Worm (Caenorhabditis elegans) whole organism, midembryonic: ENCODE data around the gene rga-9.

ENCODE experiments used
- T22C8.4 ChIP-seq: fragments of 200-800 bp; sonication (Bioruptor generic); IDR thresholded peaks from 2 replicates; pipeline ENCODE4 v1.3.6; 2022; ENCODE audit warnings: missing genetic modification characterization, missing compliant biosample characterization
- cog-1 ChIP-seq: sonication (generic microtip); optimal IDR thresholded peaks from 2 replicates; lab custom pipeline; 2016; ENCODE audit warnings: missing genetic modification characterization, missing compliant biosample characterization
- flt-1 ChIP-seq: fragments of 200-800 bp; sonication (Bioruptor generic); IDR thresholded peaks from 2 replicates; pipeline ENCODE4 v1.3.6; 2022; ENCODE audit warnings: missing genetic modification characterization, missing compliant biosample characterization
- klf-2 ChIP-seq: fragments of 200-800 bp; sonication (Bioruptor generic); conservative IDR thresholded peaks from 2 replicates; pipeline ENCODE4 v1.3.6; 2022; ENCODE audit warnings: missing genetic modification reagents, missing genetic modification characterization, missing compliant biosample characterization
- med-1 ChIP-seq: sonication (generic microtip); optimal IDR thresholded peaks from 2 replicates; lab custom pipeline; 2017; ENCODE audit warnings: missing genetic modification characterization, mild to moderate bottlenecking, missing compliant biosample characterization, antibody characterized with exemption, missing genetic modification reagents; ENCODE audit not compliant: insufficient read depth
- ref-1 ChIP-seq: fragments of 200-800 bp; sonication (Bioruptor generic); conservative IDR thresholded peaks from 2 replicates; pipeline ENCODE4 v1.3.6; 2022; ENCODE audit warnings: missing genetic modification reagents, missing genetic modification characterization, missing compliant biosample characterization
- tab-1 ChIP-seq: fragments of 200-800 bp; sonication (Bioruptor generic); IDR thresholded peaks from 2 replicates; pipeline ENCODE4 v1.3.6; 2022; ENCODE audit warnings: missing genetic modification characterization, missing compliant biosample characterization
- ztf-23 ChIP-seq: fragments of 200-800 bp; sonication (Bioruptor generic); IDR thresholded peaks from 2 replicates; pipeline ENCODE4 v1.3.6; 2022; ENCODE audit warnings: missing genetic modification reagents, missing genetic modification characterization, missing compliant biosample characterization
- ztf-29 ChIP-seq: fragments of 200-800 bp; sonication (Bioruptor generic); IDR thresholded peaks from 2 replicates; pipeline ENCODE4 v1.3.6; 2022; ENCODE audit warnings: missing genetic modification reagents, missing genetic modification characterization, missing compliant biosample characterization

Gene rga-9

ce11 chrII:15261082-15261481, 6.9 kb upstream of the rga-9 start:
- TF ChIP-seq ztf-23 (GFP tag; lab: Robert Waterston, UW) (0 out of 2 replicates have a peak, but pooled peaks have one; percentile 66), T22C8.4 (GFP tag; lab: Robert Waterston, UW) (no peak), tab-1 (0 out of 2 replicates have a peak, but pooled peaks have one; percentile 42)

DNA sequence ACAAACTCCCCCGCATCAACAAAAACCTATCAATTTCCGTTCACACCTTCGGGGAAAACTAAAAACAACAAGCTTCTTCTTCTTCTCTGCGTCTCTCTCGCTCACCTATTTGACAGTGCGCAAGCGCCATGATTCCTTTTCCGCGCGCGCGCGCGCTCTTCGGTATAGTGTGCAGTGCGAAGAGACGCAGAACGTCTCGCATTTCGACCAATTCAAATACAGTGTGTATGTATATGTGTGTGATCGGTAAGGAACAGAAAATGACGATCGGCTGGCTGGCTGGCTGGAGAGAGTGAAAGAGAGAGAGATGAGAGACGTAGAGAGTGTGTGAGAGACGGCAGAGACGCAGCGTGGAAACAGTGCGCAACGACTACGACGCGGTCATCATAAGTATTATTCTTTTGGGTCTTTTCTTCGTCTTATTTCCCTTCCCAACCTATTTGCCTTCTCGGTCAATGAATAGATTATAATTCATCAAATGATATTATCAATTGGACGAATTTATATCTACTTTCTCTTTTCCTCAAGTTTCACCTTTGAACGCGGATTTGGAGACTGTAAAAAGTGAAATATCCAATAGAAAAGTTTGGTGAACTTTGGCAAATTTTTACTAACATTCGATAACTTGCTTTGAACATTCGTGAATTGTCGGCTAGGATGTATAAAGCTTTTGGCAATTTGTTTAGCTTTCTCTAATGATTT, 4.8 kb upstream of the rga-9 start:
- TF ChIP-seq med-1 (GFP tag; lab: Kevin White, UChicago) (no peak), ztf-23 (GFP tag; lab: Robert Waterston, UW) (0 out of 2 replicates have a peak, but pooled peaks have one; percentile 40), flt-1 (GFP tag; lab: Robert Waterston, UW) (no peak), ztf-29 (GFP tag; lab: Robert Waterston, UW) (peak; percentile 52; the same call in 1 of the 2 replicates), cog-1 (tag; lab: Kevin White, UChicago) (peak; percentile 77)

ce11 chrII:15264593-15264992, 3.4 kb upstream of the rga-9 start:
- TF ChIP-seq klf-2 (GFP tag; lab: Robert Waterston, UW), result no peak
- TF ChIP-seq ref-1 (GFP tag; lab: Robert Waterston, UW), result no peak
- TF ChIP-seq cog-1 (tag; lab: Kevin White, UChicago), result no peak
- TF ChIP-seq T22C8.4 (GFP tag; lab: Robert Waterston, UW), result no peak
- TF ChIP-seq flt-1 (GFP tag; lab: Robert Waterston, UW), result no peak
- no peak for TF ChIP-seq ztf-23 (GFP tag; lab: Robert Waterston, UW)
- TF ChIP-seq med-1 (GFP tag; lab: Kevin White, UChicago), result no peak
- no peak for TF ChIP-seq tab-1
- TF ChIP-seq ztf-29 (GFP tag; lab: Robert Waterston, UW), result no peak

- TF ChIP-seq flt-1 (GFP tag; lab: Robert Waterston, UW) (no peak), tab-1 (no peak), ztf-29 (GFP tag; lab: Robert Waterston, UW) (no peak), ztf-23 (GFP tag; lab: Robert Waterston, UW) (no peak), T22C8.4 (GFP tag; lab: Robert Waterston, UW) (no peak), cog-1 (tag; lab: Kevin White, UChicago) (no peak), klf-2 (GFP tag; lab: Robert Waterston, UW) (no peak), ref-1 (GFP tag; lab: Robert Waterston, UW) (no peak), med-1 (GFP tag; lab: Kevin White, UChicago) (no peak)
Observed at ce11 chrII:15265469-15265868, 2.5 kb upstream of the rga-9 start.

- TF ChIP-seq klf-2 (GFP tag; lab: Robert Waterston, UW) (no peak), ztf-29 (GFP tag; lab: Robert Waterston, UW) (no peak), flt-1 (GFP tag; lab: Robert Waterston, UW) (no peak), T22C8.4 (GFP tag; lab: Robert Waterston, UW) (no peak), med-1 (GFP tag; lab: Kevin White, UChicago) (no peak), cog-1 (tag; lab: Kevin White, UChicago) (no peak), tab-1 (no peak), ztf-23 (GFP tag; lab: Robert Waterston, UW) (no peak)
Observed at ce11 chrII:15265951-15266350, 2.1 kb upstream of the rga-9 start.

- TF ChIP-seq tab-1, result no peak
- TF ChIP-seq ztf-23 (GFP tag; lab: Robert Waterston, UW), result no peak
- no peak for TF ChIP-seq ztf-29 (GFP tag; lab: Robert Waterston, UW)
- no peak for TF ChIP-seq T22C8.4 (GFP tag; lab: Robert Waterston, UW)
- no peak for TF ChIP-seq flt-1 (GFP tag; lab: Robert Waterston, UW)
- no peak for TF ChIP-seq cog-1 (tag; lab: Kevin White, UChicago)
Observed at ce11 chrII:15266487-15266886, 1.5 kb upstream of the rga-9 start.

- TF ChIP-seq cog-1 (tag; lab: Kevin White, UChicago) (no peak), klf-2 (GFP tag; lab: Robert Waterston, UW) (no peak), T22C8.4 (GFP tag; lab: Robert Waterston, UW) (no peak), tab-1 (no peak), med-1 (GFP tag; lab: Kevin White, UChicago) (no peak), ref-1 (GFP tag; lab: Robert Waterston, UW) (no peak), flt-1 (GFP tag; lab: Robert Waterston, UW) (no peak), ztf-29 (GFP tag; lab: Robert Waterston, UW) (no peak), ztf-23 (GFP tag; lab: Robert Waterston, UW) (no peak)
Observed at ce11 chrII:15272962-15273361, 5.0 kb downstream of the rga-9 start.
